Worm (Caenorhabditis elegans) whole organism, L2 larva: Measurements from ENCODE around the gene F53A10.2.

Experiments used
- F13H6.1 ChIP-seq: sonication (generic microtip); optimal IDR thresholded peaks from 2 replicates; lab custom pipeline; 2016; ENCODE audit warnings: missing genetic modification characterization, missing compliant biosample characterization
- egl-27 ChIP-seq: sonication (generic microtip); optimal IDR thresholded peaks from 3 replicates; lab custom pipeline; 2017; ENCODE audit warnings: missing biosample characterization, missing genetic modification reagents, missing genetic modification characterization
- gmeb-1 ChIP-seq: fragments of 150-350 bp; optimal IDR thresholded peaks from 2 replicates; lab custom pipeline; 2014; ENCODE audit warnings: missing biosample characterization, missing genetic modification characterization
- mab-5 ChIP-seq: fragments of 150-350 bp; optimal IDR thresholded peaks from 2 replicates; lab custom pipeline; 2014; ENCODE audit warnings: missing biosample characterization, missing genetic modification characterization
- mdl-1 ChIP-seq, 2 experiments: fragments of 150-350 bp in 1 of 2; sonication (generic microtip) in 1 of 2; optimal IDR thresholded peaks; 2 replicates each; lab custom pipeline; 2017; ENCODE audit warnings: missing biosample characterization in 2 of 2, missing genetic modification characterization in 2 of 2
- nhr-11 ChIP-seq: fragments of 150-350 bp; optimal IDR thresholded peaks from 2 replicates; lab custom pipeline; 2014; ENCODE audit warnings: missing biosample characterization, missing genetic modification characterization
- nhr-237 ChIP-seq: fragments of 150-350 bp; optimal IDR thresholded peaks from 2 replicates; lab custom pipeline; 2014; ENCODE audit warnings: missing biosample characterization, missing genetic modification characterization

DNA sequence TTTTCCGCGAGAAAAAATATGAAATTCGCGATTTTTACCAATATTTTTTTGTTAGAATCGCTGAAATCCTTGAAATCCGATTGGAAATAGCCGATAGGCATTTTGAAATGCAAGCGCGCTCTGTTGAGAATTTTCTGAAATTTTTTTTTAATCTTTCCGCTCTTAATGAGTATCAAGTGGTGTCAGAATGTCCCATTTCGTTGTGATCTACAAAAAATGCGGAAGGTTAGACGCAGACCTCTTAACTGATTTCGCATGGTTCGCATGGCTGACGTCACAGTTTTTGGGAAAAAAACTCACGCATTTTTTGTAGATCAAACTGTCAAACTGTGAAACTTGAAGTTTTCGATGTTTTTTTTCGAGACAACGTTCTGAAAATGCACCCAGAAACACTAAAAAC, 74.6 kb downstream of the F53A10.2 start, which contains the start of gene srw-66:
- TF ChIP-seq nhr-11 (tag; lab: Kevin White, UChicago): no peak
- TF ChIP-seq mdl-1 (tag; optimal IDR thresholded peaks at IDR 0.05; lab: Kevin White, UChicago): no peak
- no peak for TF ChIP-seq nhr-237 (tag; lab: Kevin White, UChicago)
- no peak for TF ChIP-seq egl-27 (tag; lab: Kevin White, UChicago)
- no peak for TF ChIP-seq mab-5 (tag; lab: Kevin White, UChicago)
- TF ChIP-seq F13H6.1 (tag; lab: Kevin White, UChicago): no peak
- no peak for TF ChIP-seq gmeb-1 (tag; lab: Kevin White, UChicago)
